Worm (Caenorhabditis elegans): ENCODE data around the gene R53.4.

DNA sequence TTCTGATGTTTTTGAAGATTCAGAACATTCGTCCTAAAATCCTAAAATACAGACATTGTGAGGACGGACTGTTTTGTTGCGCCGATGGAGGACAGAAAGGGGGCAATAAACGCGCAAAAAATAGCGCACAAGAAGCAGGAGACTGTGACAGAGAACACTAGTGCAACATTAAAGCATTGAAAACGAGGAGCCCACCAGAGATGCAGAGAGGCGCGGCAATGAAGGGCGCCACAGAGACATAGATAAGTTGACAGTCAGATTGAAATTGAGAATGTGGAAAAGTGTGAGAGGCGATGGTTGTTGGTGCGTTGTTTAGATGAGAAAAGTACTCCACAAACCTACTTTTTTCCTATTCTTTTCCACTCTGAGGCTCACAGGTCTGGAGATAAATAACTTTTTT lies 7.1 kb upstream of the R53.4 start, which contains the start of gene aakg-5:
- TF ChIP-seq tab-1 (GFP tag; IDR thresholded peaks at IDR 0.05) (no peak), ztf-23 (GFP tag; IDR thresholded peaks at IDR 0.05) (no peak)
